Fruit fly (Drosophila melanogaster) whole organism, adult: ENCODE data around the gene Dscam4.

Experiments
- CG11617 ChIP-seq: fragments of 200-800 bp; sonication (Bioruptor generic); optimal IDR thresholded peaks from 2 replicates; lab custom pipeline; 2017; ENCODE audit warnings: mild to moderate bottlenecking, missing biosample characterization, missing genetic modification reagents, missing genetic modification characterization
- CG12768 ChIP-seq: fragments of 200-800 bp; sonication (Bioruptor generic); optimal IDR thresholded peaks from 2 replicates; lab custom pipeline; 2017; ENCODE audit warnings: missing biosample characterization, missing genetic modification characterization, mild to moderate bottlenecking, moderate library complexity, missing genetic modification reagents
- CG14711 ChIP-seq: fragments of 200-800 bp; sonication (Bioruptor generic); optimal IDR thresholded peaks from 2 replicates; lab custom pipeline; 2018; ENCODE audit warnings: missing biosample characterization, mild to moderate bottlenecking, missing genetic modification characterization, moderate library complexity
- CG1620 ChIP-seq: fragments of 200-800 bp; sonication (Bioruptor generic); optimal IDR thresholded peaks from 2 replicates; lab custom pipeline; 2016; ENCODE audit warnings: missing biosample characterization, missing genetic modification characterization
- CG33017 ChIP-seq: fragments of 200-800 bp; sonication (Bioruptor generic); optimal IDR thresholded peaks from 2 replicates; lab custom pipeline; 2018; ENCODE audit warnings: missing biosample characterization, mild to moderate bottlenecking, missing genetic modification characterization, moderate library complexity
- CG5204 ChIP-seq: fragments of 200-800 bp; sonication (Bioruptor generic); optimal IDR thresholded peaks from 2 replicates; lab custom pipeline; 2016; ENCODE audit warnings: missing biosample characterization, missing genetic modification characterization
- CG7045 ChIP-seq: fragments of 200-800 bp; sonication (Bioruptor generic); optimal IDR thresholded peaks from 2 replicates; lab custom pipeline; 2017; ENCODE audit warnings: missing biosample characterization, mild to moderate bottlenecking, missing genetic modification characterization
- CG7101 ChIP-seq: fragments of 200-800 bp; sonication (Bioruptor generic); optimal IDR thresholded peaks from 2 replicates; lab custom pipeline; 2018; ENCODE audit warnings: missing biosample characterization, mild to moderate bottlenecking, missing genetic modification characterization, moderate library complexity
- Clk ChIP-seq: fragments of 200-800 bp; sonication (Bioruptor generic); optimal IDR thresholded peaks from 2 replicates; lab custom pipeline; 2017; ENCODE audit warnings: missing biosample characterization, missing genetic modification characterization
- Crg-1 ChIP-seq: fragments of 200-800 bp; sonication (Bioruptor generic); optimal IDR thresholded peaks from 2 replicates; lab custom pipeline; 2016; ENCODE audit warnings: missing biosample characterization, missing genetic modification characterization
- Hr96 ChIP-seq: fragments of 200-800 bp; sonication (Bioruptor generic); optimal IDR thresholded peaks from 2 replicates; lab custom pipeline; 2016; ENCODE audit warnings: missing biosample characterization, missing genetic modification characterization
- Mnt ChIP-seq: fragments of 200-800 bp; sonication (Bioruptor generic); optimal IDR thresholded peaks from 2 replicates; lab custom pipeline; 2016; ENCODE audit warnings: missing biosample characterization, mild to moderate bottlenecking, missing genetic modification characterization
- bab1 ChIP-seq: fragments of 200-800 bp; sonication (Bioruptor generic); optimal IDR thresholded peaks from 3 replicates; lab custom pipeline; 2019; ENCODE audit warnings: missing biosample characterization, mild to moderate bottlenecking, missing genetic modification characterization, moderate library complexity
- cic ChIP-seq: fragments of 200-800 bp; sonication (Bioruptor generic); optimal IDR thresholded peaks from 2 replicates; lab custom pipeline; 2017; ENCODE audit warnings: missing biosample characterization, mild to moderate bottlenecking, missing genetic modification characterization, moderate library complexity
- cnc ChIP-seq, 2 experiments: fragments of >200 bp; optimal IDR thresholded peaks; 2 replicates each; lab custom pipeline; 2017
- kay ChIP-seq: fragments of 200-800 bp; sonication (Bioruptor generic); peaks from one replicate; lab custom pipeline; 2016; ENCODE audit warnings: missing biosample characterization, missing genetic modification characterization, borderline replicate concordance
- ovo ChIP-seq: fragments of 200-800 bp; sonication (Bioruptor generic); optimal IDR thresholded peaks from 2 replicates; lab custom pipeline; 2016; ENCODE audit warnings: missing biosample characterization, missing genetic modification characterization
- pad ChIP-seq: fragments of 200-800 bp; sonication (Bioruptor generic); optimal IDR thresholded peaks from 3 replicates; lab custom pipeline; 2017; ENCODE audit warnings: missing biosample characterization, missing genetic modification characterization, mild to moderate bottlenecking, moderate library complexity, missing genetic modification reagents
- tj ChIP-seq: fragments of 200-800 bp; sonication (Bioruptor generic); optimal IDR thresholded peaks from 3 replicates; lab custom pipeline; 2017; ENCODE audit warnings: missing biosample characterization, mild to moderate bottlenecking, missing genetic modification characterization, moderate library complexity
- toe ChIP-seq: fragments of 200-800 bp; sonication (Bioruptor generic); optimal IDR thresholded peaks from 2 replicates; lab custom pipeline; 2016; ENCODE audit warnings: missing biosample characterization, missing genetic modification characterization

Gene Dscam4

DNA sequence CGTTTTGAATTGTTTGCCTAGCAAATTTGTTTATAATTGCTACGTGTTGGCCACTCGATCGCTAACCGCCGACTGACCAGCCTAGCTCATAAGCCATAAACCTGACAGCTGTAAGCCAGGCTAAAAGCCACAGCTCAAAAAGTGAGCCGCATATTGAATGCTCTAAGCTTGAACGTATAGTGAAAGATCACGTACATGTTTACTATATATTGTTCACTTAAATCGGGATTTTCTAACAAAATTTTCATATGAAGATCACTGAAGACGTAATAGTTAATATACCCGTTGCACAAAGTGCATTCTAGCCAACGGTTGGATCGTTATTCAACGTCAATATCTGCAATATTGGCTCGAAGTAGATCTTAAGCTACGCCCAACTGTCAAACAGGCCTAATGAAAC is 48.0 kb downstream of the Dscam4 start:
- no peak for TF ChIP-seq CG7101
- TF ChIP-seq Clk (GFP tag; lab: Kevin White, UChicago), result no peak
- TF ChIP-seq cic (GFP tag; lab: Kevin White, UChicago), result no peak

DNA sequence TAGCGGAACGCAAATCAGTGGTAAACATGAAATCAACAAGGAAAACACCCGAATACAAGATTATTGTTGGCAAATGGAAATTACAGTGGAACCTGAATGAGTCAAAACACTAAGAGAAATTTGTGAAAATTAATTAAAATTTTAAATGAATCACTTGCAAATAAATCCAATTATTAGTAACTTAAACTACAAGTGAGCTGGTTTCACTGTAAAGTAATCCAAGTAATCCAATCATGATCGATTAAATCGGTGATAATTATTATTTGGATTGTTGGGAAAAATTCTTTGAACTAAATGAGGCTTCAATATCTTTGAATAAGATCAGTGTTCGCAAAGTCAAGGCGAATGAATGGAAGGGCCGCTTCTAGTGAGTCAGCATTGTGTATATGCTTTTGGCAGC is 49.9 kb downstream of the Dscam4 start:
- TF ChIP-seq CG33017 (no peak), CG11617 (GFP tag; lab: Kevin White, UChicago) (no peak), bab1 (GFP tag; lab: Kevin White, UChicago) (no peak), CG7101 (no peak), Mnt (GFP tag; lab: Kevin White, UChicago) (no peak), cnc (optimal IDR thresholded peaks at IDR 0.05; lab: Kevin White, UChicago) (no peak), CG1620 (GFP tag; lab: Kevin White, UChicago) (no peak), kay (GFP tag; lab: Kevin White, UChicago) (no peak)

DNA sequence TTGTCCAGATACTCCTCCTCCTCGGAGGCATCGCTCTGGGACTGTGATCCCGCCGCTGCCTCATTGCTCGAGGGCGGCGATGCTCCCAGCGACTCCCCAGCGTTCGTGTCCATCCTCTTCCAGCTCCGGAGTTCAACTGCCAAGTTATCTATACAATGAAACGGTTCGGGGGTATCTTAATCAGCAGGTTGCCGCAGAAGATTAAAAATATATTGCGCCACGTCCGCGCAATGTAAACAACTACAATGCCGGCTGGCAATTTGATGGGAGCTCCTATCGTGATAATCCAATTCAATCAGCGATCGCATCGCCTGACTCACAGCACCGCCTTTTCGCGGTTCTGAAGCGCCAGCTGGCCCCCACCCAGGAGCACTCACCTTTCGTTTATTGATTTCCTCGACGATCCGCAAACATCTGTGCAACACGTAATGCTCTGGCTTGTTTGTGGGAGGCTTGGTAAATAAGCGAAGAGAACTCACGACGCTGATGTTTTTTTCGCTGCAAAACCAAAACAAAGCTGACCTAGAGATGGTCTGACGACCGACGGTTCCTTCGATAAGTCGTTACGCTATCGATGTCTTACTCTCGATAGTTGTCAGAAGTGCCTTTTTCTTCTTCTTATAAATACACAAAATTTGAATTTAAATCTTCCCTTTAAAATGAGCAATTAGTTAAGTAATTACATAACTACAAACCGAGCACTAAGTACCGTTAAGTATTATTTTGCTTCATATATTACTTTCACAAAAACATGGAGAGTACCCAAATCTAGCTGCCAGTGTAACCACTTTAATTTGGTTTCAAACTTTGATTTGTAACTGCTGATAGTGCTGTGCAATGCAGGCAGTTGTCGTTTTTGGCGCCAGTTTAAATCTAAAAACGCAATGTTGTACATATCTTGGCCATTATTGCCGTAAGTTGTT is 51.1 kb downstream of the Dscam4 start, which contains the start of gene cert:
cert (minus strand) TSS at position 535 of the 923 bp plus-strand sequence.
- TF ChIP-seq Crg-1 (GFP tag; lab: Kevin White, UChicago), result peak; percentile 43
- no peak for TF ChIP-seq Clk (GFP tag; lab: Kevin White, UChicago)
- TF ChIP-seq CG7101, result no peak
- peak; percentile 33 for TF ChIP-seq pad
- TF ChIP-seq CG5204 (GFP tag; lab: Kevin White, UChicago), result no peak
- TF ChIP-seq cnc (optimal IDR thresholded peaks at IDR 0.05; lab: Kevin White, UChicago), result no peak
- TF ChIP-seq CG1620 (GFP tag; lab: Kevin White, UChicago), result peak; percentile 2
- peak; percentile 58 for TF ChIP-seq Hr96 (GFP tag; lab: Kevin White, UChicago)
- TF ChIP-seq cic (GFP tag; lab: Kevin White, UChicago), result peak; percentile 54
- no peak for TF ChIP-seq CG11617 (GFP tag; lab: Kevin White, UChicago)
- no peak for TF ChIP-seq tj (GFP tag; lab: Kevin White, UChicago)
- peak; percentile 45 for TF ChIP-seq CG14711 (tag; lab: Kevin White, UChicago)
- TF ChIP-seq CG7045, result no peak
- no peak for TF ChIP-seq CG33017
- no peak for TF ChIP-seq Mnt (GFP tag; lab: Kevin White, UChicago)
- peak; percentile 11 for TF ChIP-seq kay (GFP tag; lab: Kevin White, UChicago)
- peak; percentile 52 for TF ChIP-seq CG12768 (GFP tag; lab: Kevin White, UChicago)
- peak; percentile 32 for TF ChIP-seq bab1 (GFP tag; lab: Kevin White, UChicago)
- peak; percentile 52 for TF ChIP-seq toe
- TF ChIP-seq ovo, result no peak

DNA sequence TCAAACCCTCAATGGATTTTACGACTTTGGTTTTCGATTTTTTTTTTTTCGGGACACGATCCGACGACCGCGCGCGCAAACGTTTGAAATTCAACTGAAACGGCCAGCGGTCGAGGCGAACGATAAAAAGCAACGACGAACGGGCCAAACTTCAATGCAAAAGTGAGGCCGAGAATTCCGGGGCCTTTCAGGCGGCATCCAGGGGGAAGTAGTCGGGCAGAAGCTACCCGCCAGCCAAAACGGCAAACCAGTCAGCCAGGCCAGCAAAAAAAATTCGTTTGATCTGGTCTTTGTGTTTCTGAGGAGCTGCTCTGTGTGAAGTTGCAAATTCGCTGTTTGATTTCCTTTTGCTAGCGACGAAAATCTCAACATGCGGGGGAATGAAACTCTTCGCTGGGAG is 56.8 kb downstream of the Dscam4 start, which contains the start of gene CG7201:
CG7201 (minus strand) TSS at position 101 of the 400 bp plus-strand sequence.
- TF ChIP-seq Clk (GFP tag; lab: Kevin White, UChicago) (no peak), cnc (optimal IDR thresholded peaks at IDR 0.05; lab: Kevin White, UChicago) (no peak), pad (no peak), ovo (no peak), Crg-1 (GFP tag; lab: Kevin White, UChicago) (no peak), CG5204 (GFP tag; lab: Kevin White, UChicago) (no peak), Mnt (GFP tag; lab: Kevin White, UChicago) (no peak), CG7045 (no peak), CG11617 (GFP tag; lab: Kevin White, UChicago) (no peak), CG12768 (GFP tag; lab: Kevin White, UChicago) (no peak), Hr96 (GFP tag; lab: Kevin White, UChicago) (no peak), CG14711 (tag; lab: Kevin White, UChicago) (no peak), CG7101 (no peak)

DNA sequence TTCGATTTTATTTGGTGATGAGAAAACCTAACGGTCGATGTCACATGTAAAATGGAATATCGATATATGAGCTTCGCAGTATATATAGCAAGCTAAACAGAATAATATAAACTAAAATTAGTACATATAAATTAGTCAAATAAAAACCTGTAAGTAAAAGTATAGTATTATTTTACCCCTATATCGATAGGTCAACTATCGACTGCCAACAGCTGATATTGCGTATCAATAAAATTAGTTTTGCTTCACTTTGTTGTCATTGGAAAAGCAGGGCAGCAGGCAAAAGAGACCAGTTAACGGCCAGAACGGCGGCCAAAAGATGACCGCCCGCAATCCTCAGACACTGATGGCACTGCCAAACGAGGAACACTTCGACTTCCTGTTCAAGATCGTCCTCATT is 58.5 kb downstream of the Dscam4 start, which contains the start of gene Rab19:
Rab19 (plus strand) TSS at position 78 of the 400 bp plus-strand sequence.
- TF ChIP-seq ovo, result no peak
- TF ChIP-seq kay (GFP tag; lab: Kevin White, UChicago), result peak; percentile 96
- TF ChIP-seq Mnt (GFP tag; lab: Kevin White, UChicago), result no peak
- no peak for TF ChIP-seq Clk (GFP tag; lab: Kevin White, UChicago)
- TF ChIP-seq bab1 (GFP tag; lab: Kevin White, UChicago), result peak; percentile 0

DNA sequence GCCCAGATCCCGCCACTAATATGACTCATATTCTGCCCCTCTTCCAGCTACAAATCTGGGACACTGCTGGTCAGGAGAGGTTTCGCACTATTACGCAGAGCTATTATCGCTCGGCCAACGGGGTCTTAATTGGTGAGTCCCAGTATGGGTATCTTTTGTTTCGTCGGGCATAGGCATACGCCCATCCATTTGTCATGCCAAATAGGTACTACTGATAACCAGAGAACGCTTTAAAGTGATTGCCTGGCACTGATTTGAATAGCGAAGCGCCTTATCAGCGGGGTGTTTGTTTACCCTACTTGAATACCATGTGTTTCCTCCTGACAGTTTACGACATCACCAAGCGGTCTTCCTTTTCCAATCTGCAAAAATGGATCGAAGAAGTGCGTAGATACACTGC is 59.0 kb downstream of the Dscam4 start:
- TF ChIP-seq bab1 (GFP tag; lab: Kevin White, UChicago), result no peak
- TF ChIP-seq ovo, result no peak
- peak; percentile 68 for TF ChIP-seq Mnt (GFP tag; lab: Kevin White, UChicago)
- TF ChIP-seq Hr96 (GFP tag; lab: Kevin White, UChicago), result no peak
- no peak for TF ChIP-seq CG12768 (GFP tag; lab: Kevin White, UChicago)
- peak; percentile 24 for TF ChIP-seq cic (GFP tag; lab: Kevin White, UChicago)
- no peak for TF ChIP-seq pad
